Worm (Caenorhabditis elegans) whole organism, mixed stage, embryonic: Measurements from ENCODE around the gene Y37B11A.3.

Source experiments
- M03D4.4 ChIP-seq: sonication (generic microtip); optimal IDR thresholded peaks from 2 replicates; lab custom pipeline; 2017; ENCODE audit warnings: mild to moderate bottlenecking, missing genetic modification characterization, missing compliant biosample characterization
- bed-3 ChIP-seq: fragments of 200-800 bp; sonication (Bioruptor generic); optimal IDR thresholded peaks from 3 replicates; lab custom pipeline; 2018; ENCODE audit warnings: mild to moderate bottlenecking, missing genetic modification characterization, moderate library complexity, missing compliant biosample characterization
- blmp-1 ChIP-seq: fragments of 150-350 bp; optimal IDR thresholded peaks from 2 replicates; lab custom pipeline; 2014; ENCODE audit warnings: missing biosample characterization, missing genetic modification characterization
- ceh-39 ChIP-seq: fragments of 150-350 bp; optimal IDR thresholded peaks from 2 replicates; lab custom pipeline; 2014; ENCODE audit warnings: missing biosample characterization, missing genetic modification characterization
- ceh-43 ChIP-seq: fragments of 200-800 bp; sonication (Bioruptor generic); optimal IDR thresholded peaks from 2 replicates; lab custom pipeline; 2018; ENCODE audit warnings: mild to moderate bottlenecking, missing genetic modification characterization, moderate library complexity, missing compliant biosample characterization
- ceh-83 ChIP-seq: fragments of 200-800 bp; sonication (Bioruptor generic); optimal IDR thresholded peaks from 2 replicates; lab custom pipeline; 2018; ENCODE audit warnings: mild to moderate bottlenecking, missing genetic modification characterization, missing compliant biosample characterization
- ces-1 ChIP-seq: fragments of 150-350 bp; optimal IDR thresholded peaks from 2 replicates; lab custom pipeline; 2014; ENCODE audit warnings: missing biosample characterization, missing genetic modification reagents, missing genetic modification characterization
- cnd-1 ChIP-seq: fragments of 200-800 bp; sonication (Bioruptor generic); optimal IDR thresholded peaks from 2 replicates; lab custom pipeline; 2018; ENCODE audit warnings: mild to moderate bottlenecking, missing genetic modification characterization, missing compliant biosample characterization
- drap-1 ChIP-seq: fragments of 200-800 bp; sonication (Bioruptor generic); optimal IDR thresholded peaks from 3 replicates; lab custom pipeline; 2018; ENCODE audit warnings: mild to moderate bottlenecking, missing genetic modification characterization, missing compliant biosample characterization
- elt-1 ChIP-seq: sonication (generic microtip); optimal IDR thresholded peaks from 2 replicates; lab custom pipeline; 2017; ENCODE audit warnings: missing genetic modification characterization, mild to moderate bottlenecking, missing compliant biosample characterization, antibody characterized with exemption, moderate library complexity, borderline replicate concordance; ENCODE audit not compliant: insufficient read depth
- elt-3 ChIP-seq: fragments of 150-350 bp; optimal IDR thresholded peaks from 2 replicates; lab custom pipeline; 2014; ENCODE audit warnings: missing biosample characterization, missing genetic modification characterization
- flh-1 ChIP-seq: fragments of 200-800 bp; sonication (Bioruptor generic); optimal IDR thresholded peaks from 2 replicates; lab custom pipeline; 2018; ENCODE audit warnings: mild to moderate bottlenecking, missing genetic modification characterization, moderate library complexity, missing compliant biosample characterization
- ham-2 ChIP-seq: fragments of 200-800 bp; sonication (Bioruptor generic); optimal IDR thresholded peaks from 2 replicates; lab custom pipeline; 2018; ENCODE audit warnings: mild to moderate bottlenecking, missing genetic modification characterization, missing compliant biosample characterization
- hlh-1 ChIP-seq: fragments of 150-350 bp; optimal IDR thresholded peaks from 2 replicates; lab custom pipeline; 2014; ENCODE audit warnings: missing biosample characterization, missing genetic modification reagents, missing genetic modification characterization
- lin-13 ChIP-seq: fragments of 150-350 bp; optimal IDR thresholded peaks from 2 replicates; lab custom pipeline; 2014; ENCODE audit warnings: missing biosample characterization, missing genetic modification characterization
- lin-32 ChIP-seq: fragments of 200-800 bp; sonication (Bioruptor generic); optimal IDR thresholded peaks from 2 replicates; lab custom pipeline; 2018; ENCODE audit warnings: mild to moderate bottlenecking, missing genetic modification characterization, missing compliant biosample characterization
- lsy-2 ChIP-seq: fragments of 150-350 bp; optimal IDR thresholded peaks from 2 replicates; lab custom pipeline; 2014; ENCODE audit warnings: missing biosample characterization, missing genetic modification characterization
- mab-5 ChIP-seq: fragments of 150-350 bp; optimal IDR thresholded peaks from 2 replicates; lab custom pipeline; 2014; ENCODE audit warnings: missing biosample characterization, missing genetic modification characterization
- mep-1 ChIP-seq: fragments of 150-350 bp; optimal IDR thresholded peaks from 2 replicates; lab custom pipeline; 2017; ENCODE audit warnings: missing biosample characterization, missing genetic modification reagents, missing genetic modification characterization, inconsistent platforms
- mls-2 ChIP-seq: sonication (generic microtip); optimal IDR thresholded peaks from 2 replicates; lab custom pipeline; 2016; ENCODE audit warnings: mild to moderate bottlenecking, missing genetic modification characterization, moderate library complexity, missing compliant biosample characterization
- nhr-12 ChIP-seq: fragments of 150-350 bp; optimal IDR thresholded peaks from 2 replicates; lab custom pipeline; 2014; ENCODE audit warnings: missing biosample characterization, missing genetic modification characterization
- nhr-2 ChIP-seq: fragments of 150-350 bp; optimal IDR thresholded peaks from 2 replicates; lab custom pipeline; 2014; ENCODE audit warnings: missing biosample characterization, missing genetic modification characterization
- nhr-237 ChIP-seq: fragments of 150-350 bp; optimal IDR thresholded peaks from 2 replicates; lab custom pipeline; 2014; ENCODE audit warnings: missing biosample characterization, missing genetic modification characterization
- nhr-28 ChIP-seq: fragments of 150-350 bp; optimal IDR thresholded peaks from 2 replicates; lab custom pipeline; 2014; ENCODE audit warnings: missing biosample characterization, missing genetic modification characterization
- nhr-76 ChIP-seq: sonication (generic microtip); optimal IDR thresholded peaks from 2 replicates; lab custom pipeline; 2017; ENCODE audit warnings: missing biosample characterization, missing genetic modification characterization
- pha-4 ChIP-seq: fragments of 150-350 bp; optimal IDR thresholded peaks from 2 replicates; lab custom pipeline; 2018; ENCODE audit warnings: missing biosample characterization, missing genetic modification reagents, missing genetic modification characterization
- sem-2 ChIP-seq: fragments of 200-800 bp; sonication (Bioruptor generic); optimal IDR thresholded peaks from 2 replicates; lab custom pipeline; 2018; ENCODE audit warnings: mild to moderate bottlenecking, missing genetic modification characterization, missing compliant biosample characterization
- snpc-4 ChIP-seq: fragments of 150-350 bp; optimal IDR thresholded peaks from 2 replicates; lab custom pipeline; 2014; ENCODE audit warnings: missing biosample characterization, missing genetic modification characterization
- sptf-1 ChIP-seq: sonication (generic microtip); optimal IDR thresholded peaks from 2 replicates; lab custom pipeline; 2017; ENCODE audit warnings: mild to moderate bottlenecking, missing genetic modification characterization, moderate library complexity, missing compliant biosample characterization
- tbx-8 ChIP-seq: fragments of 200-800 bp; sonication (Bioruptor generic); optimal IDR thresholded peaks from 2 replicates; lab custom pipeline; 2018; ENCODE audit warnings: mild to moderate bottlenecking, missing genetic modification characterization, moderate library complexity, missing compliant biosample characterization
- unc-120 ChIP-seq: sonication (generic microtip); optimal IDR thresholded peaks from 2 replicates; lab custom pipeline; 2017; ENCODE audit warnings: missing genetic modification characterization, missing compliant biosample characterization; ENCODE audit not compliant: poor library complexity, severe bottlenecking
- unc-39 ChIP-seq: fragments of 150-350 bp; optimal IDR thresholded peaks from 2 replicates; lab custom pipeline; 2014; ENCODE audit warnings: missing biosample characterization, missing genetic modification characterization
- unc-62 ChIP-seq: fragments of 150-350 bp; optimal IDR thresholded peaks from 2 replicates; lab custom pipeline; 2014; ENCODE audit warnings: missing biosample characterization, missing genetic modification reagents, missing genetic modification characterization
- zip-8 ChIP-seq: fragments of 150-350 bp; optimal IDR thresholded peaks from 2 replicates; lab custom pipeline; 2014; ENCODE audit warnings: missing biosample characterization, missing genetic modification characterization
- ztf-11 ChIP-seq: fragments of 150-350 bp; optimal IDR thresholded peaks from 2 replicates; lab custom pipeline; 2014; ENCODE audit warnings: missing biosample characterization, missing genetic modification characterization

The Y37B11A.3 gene

DNA sequence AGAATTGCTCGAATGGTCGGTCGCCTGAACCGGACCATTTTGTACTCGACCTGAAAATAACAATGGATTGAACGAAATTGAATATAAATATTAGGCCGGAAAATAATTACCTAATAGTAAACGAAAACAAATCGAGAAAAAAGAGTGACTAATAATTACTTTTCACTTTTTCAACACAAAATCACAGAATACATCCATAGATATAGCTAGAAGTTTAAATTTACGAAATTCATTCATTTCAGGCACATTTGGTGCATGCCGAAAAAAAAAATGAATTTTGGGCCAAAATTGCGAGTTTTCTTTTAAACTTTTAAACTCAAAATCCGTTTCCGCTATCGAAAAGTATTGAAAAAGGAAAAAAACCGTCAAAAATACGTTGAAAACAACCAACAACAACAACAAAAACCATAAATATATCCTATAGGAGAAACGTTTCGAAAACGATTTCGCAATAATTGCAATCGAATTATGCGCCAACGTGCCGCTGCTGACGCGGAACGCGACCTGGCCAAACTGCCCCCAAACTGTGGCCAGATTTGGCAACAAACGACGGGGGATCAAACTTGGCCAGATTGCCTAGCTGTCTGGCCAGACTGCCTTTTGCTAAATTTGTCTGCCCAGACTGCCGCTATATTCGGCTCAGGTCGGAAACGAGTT lies at the start of gene Y37B11A.3:
TSS of gene Y37B11A.3 (minus strand) at position 51 of the 657 bp plus-strand sequence.
- TF ChIP-seq unc-39 (no peak), sem-2 (GFP tag; lab: Kevin White, UChicago) (no peak), pha-4 (tag; lab: Kevin White, UChicago) (peak; percentile 47), lsy-2 (tag; lab: Kevin White, UChicago) (peak; percentile 38), unc-62 (GFP tag; lab: Kevin White, UChicago) (no peak), nhr-12 (tag; lab: Kevin White, UChicago) (no peak), cnd-1 (tag; lab: Kevin White, UChicago) (no peak), ceh-43 (GFP tag; lab: Kevin White, UChicago) (no peak), tbx-8 (GFP tag; lab: Kevin White, UChicago) (no peak), nhr-28 (tag; lab: Kevin White, UChicago) (no peak), ztf-11 (tag; lab: Kevin White, UChicago) (no peak), sptf-1 (tag; lab: Kevin White, UChicago) (no peak), nhr-2 (tag; lab: Kevin White, UChicago) (no peak), mep-1 (tag; lab: Kevin White, UChicago) (peak; percentile 17), M03D4.4 (tag; lab: Kevin White, UChicago) (no peak), ham-2 (no peak), ceh-39 (tag; lab: Kevin White, UChicago) (no peak), lin-32 (GFP tag; lab: Kevin White, UChicago) (no peak), nhr-76 (tag; lab: Kevin White, UChicago) (no peak), blmp-1 (tag; lab: Kevin White, UChicago) (no peak), unc-120 (peak; percentile 99), flh-1 (GFP tag; lab: Kevin White, UChicago) (no peak), drap-1 (no peak), hlh-1 (no peak), ces-1 (GFP tag; lab: Kevin White, UChicago) (peak; percentile 54), lin-13 (tag; lab: Kevin White, UChicago) (peak; percentile 53), elt-1 (no peak), zip-8 (no peak), mab-5 (no peak), bed-3 (no peak), nhr-237 (peak; percentile 32), elt-3 (no peak), ceh-83 (GFP tag; lab: Kevin White, UChicago) (no peak), mls-2 (tag; lab: Kevin White, UChicago) (no peak), snpc-4 (tag; lab: Kevin White, UChicago) (no peak)

ce11 chrIII:5834663-5835062 lies 49.5 kb upstream of the Y37B11A.3 start:
- peak; percentile 54 for TF ChIP-seq ces-1 (GFP tag; lab: Kevin White, UChicago)
- TF ChIP-seq flh-1 (GFP tag; lab: Kevin White, UChicago): no peak

DNA sequence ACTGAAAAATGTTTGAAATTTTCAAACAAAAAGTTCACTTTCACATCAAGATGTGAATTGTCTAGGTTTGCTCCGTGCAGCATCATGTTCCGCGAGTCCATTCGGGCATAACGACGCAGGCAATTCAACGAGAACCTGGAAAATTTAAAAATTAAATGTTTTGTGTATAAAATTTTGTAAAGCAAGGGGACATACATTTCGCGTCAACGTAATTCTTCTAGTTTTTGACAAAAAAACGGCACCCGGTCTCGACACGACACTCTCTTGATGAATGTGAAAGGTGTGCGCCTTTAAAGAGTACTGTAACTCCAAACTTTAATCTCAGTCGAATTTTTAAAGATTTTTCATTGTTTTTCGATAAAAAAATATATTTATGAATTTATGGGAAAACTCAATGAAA lies 48.9 kb upstream of the Y37B11A.3 start, which contains the start of gene R12B2.6:
TSS of gene R12B2.6 (minus strand) at position 101 of the 400 bp plus-strand sequence.
- TF ChIP-seq blmp-1 (tag; lab: Kevin White, UChicago): no peak
- TF ChIP-seq ceh-39 (tag; lab: Kevin White, UChicago): no peak
- TF ChIP-seq nhr-2 (tag; lab: Kevin White, UChicago): no peak
- no peak for TF ChIP-seq cnd-1 (tag; lab: Kevin White, UChicago)
- TF ChIP-seq mab-5: no peak

ce11 chrIII:5833376-5833775 lies 48.3 kb upstream of the Y37B11A.3 start, which contains the start of the genes R12B2.13 and mdt-15:
Gene R12B2.13, minus strand, starts transcription at chrIII:5833476.
Gene mdt-15, minus strand, starts transcription at chrIII:5833751.
- TF ChIP-seq mls-2 (tag; lab: Kevin White, UChicago) (no peak), bed-3 (no peak), blmp-1 (tag; lab: Kevin White, UChicago) (no peak), cnd-1 (tag; lab: Kevin White, UChicago) (no peak), sptf-1 (tag; lab: Kevin White, UChicago) (no peak), flh-1 (GFP tag; lab: Kevin White, UChicago) (no peak), hlh-1 (no peak), nhr-2 (tag; lab: Kevin White, UChicago) (no peak), tbx-8 (GFP tag; lab: Kevin White, UChicago) (no peak), nhr-76 (tag; lab: Kevin White, UChicago) (no peak), ceh-43 (GFP tag; lab: Kevin White, UChicago) (no peak), nhr-12 (tag; lab: Kevin White, UChicago) (no peak)
